Worm (Caenorhabditis elegans) whole organism, midembryonic: Measurements from ENCODE around the gene C49C3.21.

Source experiments
- cog-1 ChIP-seq: sonication (generic microtip); optimal IDR thresholded peaks from 2 replicates; lab custom pipeline; 2016; ENCODE audit warnings: missing genetic modification characterization, missing compliant biosample characterization
- flt-1 ChIP-seq: fragments of 200-800 bp; sonication (Bioruptor generic); IDR thresholded peaks from 2 replicates; pipeline ENCODE4 v1.3.6; 2022; ENCODE audit warnings: missing genetic modification characterization, missing compliant biosample characterization
- med-1 ChIP-seq: sonication (generic microtip); optimal IDR thresholded peaks from 2 replicates; lab custom pipeline; 2017; ENCODE audit warnings: missing genetic modification characterization, mild to moderate bottlenecking, missing compliant biosample characterization, antibody characterized with exemption, missing genetic modification reagents; ENCODE audit not compliant: insufficient read depth
- tab-1 ChIP-seq: fragments of 200-800 bp; sonication (Bioruptor generic); IDR thresholded peaks from 2 replicates; pipeline ENCODE4 v1.3.6; 2022; ENCODE audit warnings: missing genetic modification characterization, missing compliant biosample characterization
- ztf-23 ChIP-seq: fragments of 200-800 bp; sonication (Bioruptor generic); IDR thresholded peaks from 2 replicates; pipeline ENCODE4 v1.3.6; 2022; ENCODE audit warnings: missing genetic modification reagents, missing genetic modification characterization, missing compliant biosample characterization
- ztf-29 ChIP-seq: fragments of 200-800 bp; sonication (Bioruptor generic); IDR thresholded peaks from 2 replicates; pipeline ENCODE4 v1.3.6; 2022; ENCODE audit warnings: missing genetic modification reagents, missing genetic modification characterization, missing compliant biosample characterization

- no peak for TF ChIP-seq ztf-29 (GFP tag; lab: Robert Waterston, UW)
- TF ChIP-seq tab-1 (GFP tag; lab: Robert Waterston, UW): no peak
- no peak for TF ChIP-seq ztf-23 (GFP tag; lab: Robert Waterston, UW)
- no peak for TF ChIP-seq flt-1 (GFP tag; lab: Robert Waterston, UW)
- no peak for TF ChIP-seq med-1 (GFP tag; lab: Kevin White, UChicago)
- TF ChIP-seq cog-1 (tag; lab: Kevin White, UChicago): no peak
Measured at ce11 chrIV:17341033-17341432, 1.7 kb upstream of the C49C3.21 start.
